Worm (Caenorhabditis elegans) whole organism, L2 larva: Measurements from ENCODE around the gene daf-7.
A peak's percentile ranks its signal among the peaks of the same experiment; 100 is the strongest.

Experiments used
- C34F6.9 ChIP-seq: fragments of 150-350 bp; optimal IDR thresholded peaks from 2 replicates; lab custom pipeline; 2014; ENCODE audit warnings: missing biosample characterization, missing genetic modification characterization
- R02D3.7 ChIP-seq: fragments of 150-350 bp; optimal IDR thresholded peaks from 2 replicates; lab custom pipeline; 2014; ENCODE audit warnings: missing biosample characterization, missing genetic modification characterization
- aly-2 ChIP-seq: fragments of 150-350 bp; optimal IDR thresholded peaks from 2 replicates; lab custom pipeline; 2014; ENCODE audit warnings: missing biosample characterization, missing genetic modification characterization
- blmp-1 ChIP-seq: sonication (generic microtip); optimal IDR thresholded peaks from 2 replicates; lab custom pipeline; 2017; ENCODE audit warnings: missing genetic modification characterization, mild to moderate bottlenecking, missing compliant biosample characterization, antibody characterized with exemption, moderate library complexity; ENCODE audit not compliant: insufficient read depth
- ceh-82 ChIP-seq: fragments of 150-350 bp; optimal IDR thresholded peaks from 2 replicates; lab custom pipeline; 2014; ENCODE audit warnings: missing biosample characterization, missing genetic modification characterization
- crh-2 ChIP-seq: sonication (generic microtip); optimal IDR thresholded peaks from 2 replicates; lab custom pipeline; 2017; ENCODE audit warnings: missing biosample characterization, missing genetic modification characterization
- dmd-4 ChIP-seq: sonication (generic microtip); optimal IDR thresholded peaks from 2 replicates; lab custom pipeline; 2017; ENCODE audit warnings: missing biosample characterization, missing genetic modification characterization
- egl-27 ChIP-seq: sonication (generic microtip); optimal IDR thresholded peaks from 3 replicates; lab custom pipeline; 2017; ENCODE audit warnings: missing biosample characterization, missing genetic modification reagents, missing genetic modification characterization
- elt-1 ChIP-seq: fragments of 150-350 bp; optimal IDR thresholded peaks from 2 replicates; lab custom pipeline; 2014; ENCODE audit warnings: missing biosample characterization, missing genetic modification characterization
- elt-3 ChIP-seq: sonication (generic microtip); optimal IDR thresholded peaks from 2 replicates; lab custom pipeline; 2017; ENCODE audit warnings: missing biosample characterization, missing genetic modification characterization
- fos-1 ChIP-seq: fragments of 150-350 bp; optimal IDR thresholded peaks from 2 replicates; lab custom pipeline; 2014; ENCODE audit warnings: missing biosample characterization, missing genetic modification characterization
- gmeb-1 ChIP-seq: fragments of 150-350 bp; optimal IDR thresholded peaks from 2 replicates; lab custom pipeline; 2014; ENCODE audit warnings: missing biosample characterization, missing genetic modification characterization
- lin-11 ChIP-seq: fragments of 150-350 bp; sonication (generic microtip); optimal IDR thresholded peaks from 2 replicates; lab custom pipeline; 2014; ENCODE audit warnings: missing biosample characterization, missing genetic modification characterization, inconsistent platforms, mixed read lengths
- mbf-1 ChIP-seq: sonication (generic microtip); optimal IDR thresholded peaks from 2 replicates; lab custom pipeline; 2017; ENCODE audit warnings: missing biosample characterization, missing genetic modification characterization
- nhr-10 ChIP-seq: sonication (generic microtip); optimal IDR thresholded peaks from 2 replicates; lab custom pipeline; 2017; ENCODE audit warnings: missing biosample characterization, missing genetic modification characterization
- nhr-11 ChIP-seq: fragments of 150-350 bp; optimal IDR thresholded peaks from 2 replicates; lab custom pipeline; 2014; ENCODE audit warnings: missing biosample characterization, missing genetic modification characterization
- nhr-12 ChIP-seq: fragments of 150-350 bp; optimal IDR thresholded peaks from 2 replicates; lab custom pipeline; 2014; ENCODE audit warnings: missing biosample characterization, missing genetic modification characterization
- nhr-129 ChIP-seq: fragments of 150-350 bp; optimal IDR thresholded peaks from 2 replicates; lab custom pipeline; 2014; ENCODE audit warnings: missing biosample characterization, missing genetic modification characterization
- nhr-21 ChIP-seq: fragments of 150-350 bp; optimal IDR thresholded peaks from 2 replicates; lab custom pipeline; 2014; ENCODE audit warnings: missing biosample characterization, missing genetic modification characterization
- nhr-23 ChIP-seq: fragments of 150-350 bp; optimal IDR thresholded peaks from 2 replicates; lab custom pipeline; 2014; ENCODE audit warnings: missing biosample characterization, missing genetic modification reagents, missing genetic modification characterization
- peb-1 ChIP-seq: fragments of 150-350 bp; optimal IDR thresholded peaks from 2 replicates; lab custom pipeline; 2014; ENCODE audit warnings: missing biosample characterization, missing genetic modification characterization
- sma-9 ChIP-seq, 2 experiments: fragments of 150-350 bp in 1 of 2; sonication (generic microtip) in 1 of 2; optimal IDR thresholded peaks; 2 replicates each; lab custom pipeline; 2014 to 2016; ENCODE audit warnings: missing genetic modification characterization in 2 of 2, mild to moderate bottlenecking in 1 of 2, missing biosample characterization in 1 of 2, missing compliant biosample characterization in 1 of 2, missing genetic modification reagents in 1 of 2, moderate library complexity in 1 of 2
- unc-39 ChIP-seq: fragments of 150-350 bp; optimal IDR thresholded peaks from 2 replicates; lab custom pipeline; 2014; ENCODE audit warnings: missing biosample characterization, missing genetic modification characterization
- unc-55 ChIP-seq: fragments of 150-350 bp; sonication (generic microtip); optimal IDR thresholded peaks from 3 replicates; lab custom pipeline; 2014; ENCODE audit warnings: missing biosample characterization, missing genetic modification reagents, missing genetic modification characterization
- zag-1 ChIP-seq: fragments of 150-350 bp; optimal IDR thresholded peaks from 2 replicates; lab custom pipeline; 2014; ENCODE audit warnings: missing biosample characterization, missing genetic modification characterization
- ztf-11 ChIP-seq: sonication (generic microtip); optimal IDR thresholded peaks from 2 replicates; lab custom pipeline; 2017; ENCODE audit warnings: missing biosample characterization, missing genetic modification characterization
- ztf-4 ChIP-seq: fragments of 150-350 bp; optimal IDR thresholded peaks from 2 replicates; lab custom pipeline; 2014; ENCODE audit warnings: missing biosample characterization, missing genetic modification characterization

The daf-7 gene

ce11 chrIII:859898-860297, 48.3 kb downstream of the daf-7 start, which contains the start of gene exos-4.2:
exos-4.2 (plus strand) TSS chrIII:860198.
- TF ChIP-seq unc-55 (GFP tag; lab: Kevin White, UChicago) = no peak
- no peak for TF ChIP-seq R02D3.7 (tag; lab: Kevin White, UChicago)
- TF ChIP-seq nhr-12 (tag; lab: Kevin White, UChicago) = no peak
- TF ChIP-seq mbf-1 (tag; lab: Kevin White, UChicago) = no peak
- TF ChIP-seq C34F6.9 (tag; lab: Kevin White, UChicago) = no peak
- no peak for TF ChIP-seq zag-1
- no peak for TF ChIP-seq ztf-11
- TF ChIP-seq nhr-23 = no peak
- TF ChIP-seq gmeb-1 (tag; lab: Kevin White, UChicago) = no peak
- TF ChIP-seq blmp-1 (tag; lab: Kevin White, UChicago) = no peak
- TF ChIP-seq nhr-10 = no peak
- TF ChIP-seq nhr-11 = no peak
- TF ChIP-seq nhr-21 (tag; lab: Kevin White, UChicago) = no peak
- TF ChIP-seq crh-2 (tag; lab: Kevin White, UChicago) = no peak

- TF ChIP-seq dmd-4 (no peak), unc-55 (GFP tag; lab: Kevin White, UChicago) (peak; percentile 39), ztf-4 (tag; lab: Kevin White, UChicago) (no peak), lin-11 (tag; lab: Kevin White, UChicago) (no peak), elt-1 (tag; lab: Kevin White, UChicago) (no peak), fos-1 (peak; percentile 55), ceh-82 (no peak), elt-3 (tag; lab: Kevin White, UChicago) (no peak), peb-1 (tag; lab: Kevin White, UChicago) (no peak), R02D3.7 (tag; lab: Kevin White, UChicago) (no peak), sma-9 (GFP tag; optimal IDR thresholded peaks at IDR 0.05; lab: Kevin White, UChicago) (no peak), sma-9 (tag; optimal IDR thresholded peaks at IDR 0.05; lab: Kevin White, UChicago) (no peak), egl-27 (tag; lab: Kevin White, UChicago) (no peak), unc-39 (tag; lab: Kevin White, UChicago) (no peak), nhr-129 (no peak), aly-2 (tag; lab: Kevin White, UChicago) (no peak), nhr-10 (no peak), gmeb-1 (tag; lab: Kevin White, UChicago) (no peak), C34F6.9 (tag; lab: Kevin White, UChicago) (peak; percentile 29)
Measured at ce11 chrIII:861819-862356, 50.2 kb downstream of the daf-7 start, which contains the start of gene arx-4. arx-4 (plus strand) TSS chrIII:862306.
